Worm (Caenorhabditis elegans) whole organism, L4 larva: ENCODE results near the gene cysl-3.
A peak's percentile ranks its signal among the peaks of the same experiment; 100 is the strongest.

Experiments used
- F26F4.8 ChIP-seq: fragments of 200-800 bp; sonication (Bioruptor generic); conservative IDR thresholded peaks from 2 replicates; pipeline ENCODE4 v1.3.6; 2022; ENCODE audit warnings: missing genetic modification characterization, missing compliant biosample characterization
- F44E2.7 ChIP-seq: fragments of 200-800 bp; sonication (Bioruptor generic); IDR thresholded peaks from 2 replicates; pipeline ENCODE4 v2.1.2; 2022; ENCODE audit warnings: missing genetic modification characterization, missing compliant biosample characterization
- F49E8.2 ChIP-seq: sonication (generic microtip); optimal IDR thresholded peaks from 2 replicates; lab custom pipeline; 2016; ENCODE audit warnings: missing compliant biosample characterization, mild to moderate bottlenecking, missing genetic modification characterization, borderline replicate concordance
- R02D3.7 ChIP-seq: fragments of 150-350 bp; sonication (generic microtip); optimal IDR thresholded peaks from 3 replicates; lab custom pipeline; 2014; ENCODE audit warnings: missing biosample characterization, missing genetic modification characterization
- T26A8.4 ChIP-seq: fragments of 200-800 bp; sonication (Bioruptor generic); IDR thresholded peaks from 2 replicates; pipeline ENCODE4 v1.3.6; 2022; ENCODE audit warnings: missing genetic modification characterization, missing compliant biosample characterization
- Y48G9A.11 ChIP-seq: fragments of 200-800 bp; sonication (Bioruptor generic); IDR thresholded peaks from 2 replicates; pipeline ENCODE4 v1.3.6; 2022; ENCODE audit warnings: missing genetic modification reagents, missing genetic modification characterization, missing compliant biosample characterization
- ZK546.5 ChIP-seq, 2 experiments: sonication (generic microtip); optimal IDR thresholded peaks; 2 replicates each; lab custom pipeline; 2017; ENCODE audit warnings: missing biosample characterization in 2 of 2, missing genetic modification characterization in 2 of 2
- ama-1 ChIP-seq: fragments of 150-350 bp; optimal IDR thresholded peaks from 2 replicates; lab custom pipeline; 2014; ENCODE audit warnings: inconsistent platforms, mixed read lengths
- ceh-20 ChIP-seq: fragments of 200-800 bp; sonication (Bioruptor generic); IDR thresholded peaks from 2 replicates; pipeline ENCODE4 v1.3.6; 2022; ENCODE audit warnings: missing genetic modification reagents, missing genetic modification characterization, missing compliant biosample characterization
- ceh-82 ChIP-seq: sonication (generic microtip); optimal IDR thresholded peaks from 2 replicates; lab custom pipeline; 2017; ENCODE audit warnings: missing biosample characterization, missing genetic modification characterization
- ces-1 ChIP-seq: fragments of 150-350 bp; sonication (generic microtip); optimal IDR thresholded peaks from 4 replicates; lab custom pipeline; 2014; ENCODE audit warnings: missing biosample characterization, missing genetic modification reagents, missing genetic modification characterization
- daf-12 ChIP-seq: fragments of 150-350 bp; optimal IDR thresholded peaks from 2 replicates; lab custom pipeline; 2014; ENCODE audit warnings: missing biosample characterization, missing genetic modification reagents, missing genetic modification characterization
- daf-19 ChIP-seq: fragments of 200-800 bp; sonication (Bioruptor generic); conservative IDR thresholded peaks from 2 replicates; pipeline ENCODE4 v1.3.6; 2022; ENCODE audit warnings: missing genetic modification characterization, missing compliant biosample characterization
- daf-8 ChIP-seq: fragments of 200-800 bp; sonication (Bioruptor generic); IDR thresholded peaks from 2 replicates; pipeline ENCODE4 v1.3.6; 2022; ENCODE audit warnings: missing genetic modification characterization, missing compliant biosample characterization
- dmd-9 ChIP-seq: fragments of 200-800 bp; sonication (Bioruptor generic); IDR thresholded peaks from 2 replicates; pipeline ENCODE4 v1.3.6; 2022; ENCODE audit warnings: missing genetic modification reagents, missing genetic modification characterization, missing compliant biosample characterization
- dpl-1 ChIP-seq: fragments of 150-350 bp; optimal IDR thresholded peaks from 2 replicates; lab custom pipeline; 2014; ENCODE audit warnings: missing biosample characterization, missing genetic modification reagents, missing genetic modification characterization
- dve-1 ChIP-seq: sonication (generic microtip); optimal IDR thresholded peaks from 2 replicates; lab custom pipeline; 2017; ENCODE audit warnings: antibody characterized with exemption, mild to moderate bottlenecking, missing genetic modification characterization, missing compliant biosample characterization; ENCODE audit not compliant: insufficient read depth
- jun-1 ChIP-seq: fragments of 150-350 bp; optimal IDR thresholded peaks from 2 replicates; lab custom pipeline; 2014; ENCODE audit warnings: missing biosample characterization, missing genetic modification reagents, missing genetic modification characterization
- lim-7 ChIP-seq: fragments of 200-800 bp; sonication (Bioruptor generic); IDR thresholded peaks from 2 replicates; pipeline ENCODE4 v1.3.6; 2022; ENCODE audit warnings: missing genetic modification characterization, missing compliant biosample characterization
- lin-13 ChIP-seq: fragments of 150-350 bp; optimal IDR thresholded peaks from 2 replicates; lab custom pipeline; 2014; ENCODE audit warnings: missing biosample characterization, missing genetic modification reagents, missing genetic modification characterization
- lin-29 ChIP-seq: fragments of 200-800 bp; sonication (Bioruptor generic); IDR thresholded peaks from 2 replicates; pipeline ENCODE4 v1.3.6; 2022; ENCODE audit warnings: missing genetic modification reagents, missing genetic modification characterization, missing compliant biosample characterization
- lin-38 ChIP-seq: fragments of 200-800 bp; sonication (Bioruptor generic); IDR thresholded peaks from 2 replicates; pipeline ENCODE4 v1.3.6; 2022; ENCODE audit warnings: missing genetic modification reagents, missing genetic modification characterization, missing compliant biosample characterization
- lir-3 ChIP-seq: sonication (generic microtip); optimal IDR thresholded peaks from 2 replicates; lab custom pipeline; 2016; ENCODE audit warnings: mild to moderate bottlenecking, missing genetic modification characterization, missing compliant biosample characterization
- lsy-2 ChIP-seq, 2 experiments: fragments of 150-350 bp in 1 of 2; sonication (generic microtip) in 1 of 2; optimal IDR thresholded peaks; 2 replicates each; lab custom pipeline; 2014 to 2017; ENCODE audit warnings: missing biosample characterization in 2 of 2, missing genetic modification characterization in 2 of 2
- mdl-1 ChIP-seq, 2 experiments: fragments of 150-350 bp in 1 of 2; sonication (generic microtip) in 1 of 2; optimal IDR thresholded peaks; 2 replicates each; lab custom pipeline; 2014 to 2017; ENCODE audit warnings: missing biosample characterization in 2 of 2, missing genetic modification characterization in 2 of 2
- mdt-29 ChIP-seq: fragments of 200-800 bp; sonication (Bioruptor generic); IDR thresholded peaks from 2 replicates; pipeline ENCODE4 v1.3.6; 2022; ENCODE audit warnings: missing genetic modification reagents, missing genetic modification characterization, missing compliant biosample characterization
- mep-1 ChIP-seq: fragments of 150-350 bp; sonication (generic microtip); optimal IDR thresholded peaks from 3 replicates; lab custom pipeline; 2014; ENCODE audit warnings: missing biosample characterization, missing genetic modification characterization
- mes-2 ChIP-seq: sonication (generic microtip); optimal IDR thresholded peaks from 2 replicates; lab custom pipeline; 2016; ENCODE audit warnings: missing genotype, mild to moderate bottlenecking, missing genetic modification characterization, missing compliant biosample characterization; ENCODE audit not compliant: poor library complexity, severe bottlenecking
- nhr-102 ChIP-seq: sonication (generic microtip); optimal IDR thresholded peaks from 2 replicates; lab custom pipeline; 2016; ENCODE audit warnings: mild to moderate bottlenecking, missing genetic modification characterization, moderate library complexity, missing compliant biosample characterization
- nhr-11 ChIP-seq: fragments of 150-350 bp; optimal IDR thresholded peaks from 2 replicates; lab custom pipeline; 2014; ENCODE audit warnings: missing biosample characterization, missing genetic modification characterization
- nhr-111 ChIP-seq: fragments of 200-800 bp; sonication (Bioruptor generic); optimal IDR thresholded peaks from 2 replicates; lab custom pipeline; 2018; ENCODE audit warnings: mild to moderate bottlenecking, missing genetic modification characterization, missing compliant biosample characterization
- nhr-237 ChIP-seq: sonication (generic microtip); optimal IDR thresholded peaks from 2 replicates; lab custom pipeline; 2017; ENCODE audit warnings: missing biosample characterization, missing genetic modification characterization
- nhr-28 ChIP-seq: fragments of 150-350 bp; optimal IDR thresholded peaks from 2 replicates; lab custom pipeline; 2014; ENCODE audit warnings: missing biosample characterization, missing genetic modification characterization
- nhr-41 ChIP-seq: fragments of 200-800 bp; sonication (Bioruptor generic); IDR thresholded peaks from 2 replicates; pipeline ENCODE4 v1.3.6; 2022; ENCODE audit warnings: missing genetic modification reagents, missing genetic modification characterization, missing compliant biosample characterization
- nhr-42 ChIP-seq: fragments of 200-800 bp; sonication (Bioruptor generic); IDR thresholded peaks from 2 replicates; pipeline ENCODE4 v1.3.6; 2022; ENCODE audit warnings: missing genetic modification characterization, missing compliant biosample characterization
- nhr-48 ChIP-seq: sonication (generic microtip); optimal IDR thresholded peaks from 2 replicates; lab custom pipeline; 2016; ENCODE audit warnings: mild to moderate bottlenecking, missing genetic modification characterization, missing compliant biosample characterization
- nhr-76 ChIP-seq: fragments of 150-350 bp; optimal IDR thresholded peaks from 2 replicates; lab custom pipeline; 2014; ENCODE audit warnings: missing biosample characterization, missing genetic modification characterization
- pha-4 ChIP-seq, 2 experiments: fragments of 150-350 bp in 1 of 2; fragments of 200-800 bp in 1 of 2; sonication (Bioruptor generic) in 1 of 2; IDR thresholded peaks in 1 of 2; optimal IDR thresholded peaks in 1 of 2; 2 replicates each; pipeline versions ENCODE4 v1.3.6 to Lab custom; 2014 to 2022; ENCODE audit warnings: missing genetic modification characterization in 2 of 2, missing genetic modification reagents in 2 of 2, missing biosample characterization in 1 of 2, missing compliant biosample characterization in 1 of 2
- pqm-1 ChIP-seq: sonication (generic microtip); optimal IDR thresholded peaks from 2 replicates; lab custom pipeline; 2017; ENCODE audit warnings: missing biosample characterization, missing genetic modification characterization
- rbr-2 ChIP-seq: sonication (generic microtip); optimal IDR thresholded peaks from 2 replicates; lab custom pipeline; 2016; ENCODE audit warnings: missing genotype, missing genetic modification characterization, missing compliant biosample characterization
- snpc-1.2 ChIP-seq: fragments of 200-800 bp; sonication (Bioruptor generic); IDR thresholded peaks from 2 replicates; pipeline ENCODE4 v1.3.6; 2022; ENCODE audit warnings: missing genetic modification reagents, missing genetic modification characterization, missing compliant biosample characterization
- snpc-4 ChIP-seq: fragments of 150-350 bp; optimal IDR thresholded peaks from 2 replicates; lab custom pipeline; 2014; ENCODE audit warnings: missing biosample characterization, missing genetic modification characterization
- spr-1 ChIP-seq: sonication (generic microtip); optimal IDR thresholded peaks from 2 replicates; lab custom pipeline; 2016; ENCODE audit warnings: mild to moderate bottlenecking, missing genetic modification characterization, missing compliant biosample characterization
- tra-1 ChIP-seq: fragments of 200-800 bp; sonication (Bioruptor generic); IDR thresholded peaks from 2 replicates; pipeline ENCODE4 v1.3.6; 2022; ENCODE audit warnings: missing genetic modification reagents, missing genetic modification characterization, missing compliant biosample characterization
- unc-130 ChIP-seq: sonication (generic microtip); optimal IDR thresholded peaks from 2 replicates; lab custom pipeline; 2016; ENCODE audit warnings: missing genetic modification reagents, missing genetic modification characterization, missing compliant biosample characterization
- unc-39 ChIP-seq: sonication (generic microtip); optimal IDR thresholded peaks from 2 replicates; lab custom pipeline; 2017; ENCODE audit warnings: missing biosample characterization, missing genetic modification characterization
- unc-62 ChIP-seq, 3 experiments: fragments of 150-350 bp in 1 of 3; sonication (generic microtip); optimal IDR thresholded peaks in 2 of 3; peaks in 1 of 3; 1 replicate in 1 of 3; 2 replicates in 2 of 3; lab custom pipeline; 2014 to 2017; ENCODE audit warnings: missing biosample characterization in 3 of 3, missing genetic modification characterization in 3 of 3, missing genetic modification reagents in 3 of 3, missing genotype in 1 of 3
- vab-7 ChIP-seq: fragments of 200-800 bp; sonication (Bioruptor generic); IDR thresholded peaks from 2 replicates; pipeline ENCODE4 v1.3.6; 2022; ENCODE audit warnings: missing genetic modification reagents, missing genetic modification characterization, missing compliant biosample characterization
- zag-1 ChIP-seq: fragments of 150-350 bp; optimal IDR thresholded peaks from 2 replicates; lab custom pipeline; 2014; ENCODE audit warnings: missing biosample characterization, missing genetic modification characterization
- zip-11 ChIP-seq: fragments of 200-800 bp; sonication (Bioruptor generic); IDR thresholded peaks from 2 replicates; pipeline ENCODE4 v1.3.6; 2022; ENCODE audit warnings: missing genetic modification characterization, missing compliant biosample characterization
- zip-2 ChIP-seq: fragments of 150-350 bp; optimal IDR thresholded peaks from 2 replicates; lab custom pipeline; 2014; ENCODE audit warnings: missing biosample characterization, missing genetic modification characterization
- ztf-11 ChIP-seq: fragments of 150-350 bp; optimal IDR thresholded peaks from 2 replicates; lab custom pipeline; 2014; ENCODE audit warnings: missing biosample characterization, missing genetic modification characterization

cysl-3 gene

ce11 chrV:3803343-3803742 lies 27.4 kb upstream of the cysl-3 start, which contains the start of gene cyp-33C8 (continued):
- TF ChIP-seq lir-3 (no peak), daf-12 (no peak), zip-11 (no peak), mes-2 (tag; lab: Kevin White, UChicago) (peak; percentile 23), mep-1 (tag; lab: Kevin White, UChicago) (no peak), unc-39 (tag; lab: Kevin White, UChicago) (no peak), unc-62 (GFP tag; optimal IDR thresholded peaks at IDR 0.05 in 1 of 2; lab: Kevin White, UChicago) (no peak), unc-62 (tag; optimal IDR thresholded peaks at IDR 0.05; lab: Kevin White, UChicago) (no peak), dmd-9 (no peak), nhr-102 (tag; lab: Kevin White, UChicago) (peak; percentile 31), R02D3.7 (tag; lab: Kevin White, UChicago) (no peak), Y48G9A.11 (GFP tag; lab: Robert Waterston, UW) (no peak), F26F4.8 (GFP tag; lab: Robert Waterston, UW) (no peak), lin-29 (GFP tag; lab: Robert Waterston, UW) (no peak), lin-13 (no peak), zip-2 (tag; lab: Kevin White, UChicago) (no peak), lsy-2 (tag; optimal IDR thresholded peaks at IDR 0.05; lab: Kevin White, UChicago) (no peak), F44E2.7 (no peak), unc-130 (GFP tag; lab: Kevin White, UChicago) (no peak), rbr-2 (no peak), snpc-4 (tag; lab: Kevin White, UChicago) (no peak), nhr-28 (tag; lab: Kevin White, UChicago) (peak; percentile 95), snpc-1.2 (GFP tag; lab: Robert Waterston, UW) (no peak), daf-8 (GFP tag; lab: Robert Waterston, UW) (no peak), nhr-42 (GFP tag; lab: Robert Waterston, UW) (no peak), ces-1 (no peak), mdt-29 (GFP tag; lab: Robert Waterston, UW) (no peak), T26A8.4 (no peak), tra-1 (GFP tag; lab: Robert Waterston, UW) (no peak), ceh-20 (GFP tag; lab: Robert Waterston, UW) (no peak), lim-7 (GFP tag; lab: Robert Waterston, UW) (no peak), ztf-11 (tag; lab: Kevin White, UChicago) (no peak), nhr-237 (tag; lab: Kevin White, UChicago) (no peak), spr-1 (tag; lab: Kevin White, UChicago) (no peak), jun-1 (tag; lab: Kevin White, UChicago) (no peak), dve-1 (tag; lab: Kevin White, UChicago) (no peak), pha-4 (GFP tag; IDR thresholded peaks at IDR 0.05; lab: Robert Waterston, UW) (no peak), pha-4 (tag; optimal IDR thresholded peaks at IDR 0.05; lab: Kevin White, UChicago) (peak; percentile 6), mdl-1 (tag; optimal IDR thresholded peaks at IDR 0.05; lab: Kevin White, UChicago) (no peak), pqm-1 (tag; lab: Kevin White, UChicago) (peak; percentile 8), nhr-111 (no peak), ama-1 (lab: Kevin White, UChicago) (no peak), nhr-48 (tag; lab: Kevin White, UChicago) (no peak), lin-38 (GFP tag; lab: Robert Waterston, UW) (no peak), F49E8.2 (tag; lab: Kevin White, UChicago) (no peak), ceh-82 (tag; lab: Kevin White, UChicago) (no peak), vab-7 (no peak), nhr-41 (GFP tag; lab: Robert Waterston, UW) (no peak), zag-1 (no peak), daf-19 (no peak), dpl-1 (GFP tag; lab: Kevin White, UChicago) (peak; percentile 16), ZK546.5 (tag; optimal IDR thresholded peaks at IDR 0.05; lab: Kevin White, UChicago) (no peak), nhr-11 (tag; lab: Kevin White, UChicago) (peak; percentile 63), nhr-76 (tag; lab: Kevin White, UChicago) (no peak)
